Worm (Caenorhabditis elegans): Measurements from ENCODE around the gene best-20.

Gene best-20

ce11 chrIV:3755921-3756320 lies at the start of gene best-20:
TSS of gene best-20 (plus strand) at chrIV:3756221.
- TF ChIP-seq dao-5 (tag; optimal IDR thresholded peaks at IDR 0.05) (no peak), W03F9.2 (tag; optimal IDR thresholded peaks at IDR 0.05) (no peak), him-1 (tag; optimal IDR thresholded peaks at IDR 0.05) (no peak)

ce11 chrIV:3709200-3709599 lies 46.8 kb upstream of the best-20 start, which contains the start of gene Y37E11AL.1:
TSS of gene Y37E11AL.1 (plus strand) at chrIV:3709500.
- TF ChIP-seq W03F9.2 (tag; optimal IDR thresholded peaks at IDR 0.05) = no peak
- TF ChIP-seq him-1 (tag; optimal IDR thresholded peaks at IDR 0.05) = no peak
- TF ChIP-seq dao-5 (tag; optimal IDR thresholded peaks at IDR 0.05) = no peak

ce11 chrIV:3710737-3711136 lies 45.3 kb upstream of the best-20 start:
- no peak for TF ChIP-seq dao-5 (tag; optimal IDR thresholded peaks at IDR 0.05)
- TF ChIP-seq him-1 (tag; optimal IDR thresholded peaks at IDR 0.05) = no peak
- TF ChIP-seq W03F9.2 (tag; optimal IDR thresholded peaks at IDR 0.05) = no peak

ce11 chrIV:3719057-3719456 lies 37.0 kb upstream of the best-20 start, which contains the start of gene Y37E11AM.3:
TSS of gene Y37E11AM.3 (minus strand) at chrIV:3719157.
- TF ChIP-seq him-1 (tag; optimal IDR thresholded peaks at IDR 0.05) (no peak), W03F9.2 (tag; optimal IDR thresholded peaks at IDR 0.05) (no peak), dao-5 (tag; optimal IDR thresholded peaks at IDR 0.05) (no peak)

- TF ChIP-seq him-1 (tag; optimal IDR thresholded peaks at IDR 0.05) (no peak), dao-5 (tag; optimal IDR thresholded peaks at IDR 0.05) (no peak), W03F9.2 (tag; optimal IDR thresholded peaks at IDR 0.05) (no peak)
These were observed 35.4 kb upstream of the best-20 start for ce11 chrIV:3720644-3721043.

- TF ChIP-seq W03F9.2 (tag; optimal IDR thresholded peaks at IDR 0.05) (no peak), him-1 (tag; optimal IDR thresholded peaks at IDR 0.05) (no peak), dao-5 (tag; optimal IDR thresholded peaks at IDR 0.05) (no peak)
These were observed 34.0 kb upstream of the best-20 start for ce11 chrIV:3721973-3722372.

- TF ChIP-seq W03F9.2 (tag; optimal IDR thresholded peaks at IDR 0.05) (no peak), dao-5 (tag; optimal IDR thresholded peaks at IDR 0.05) (no peak), him-1 (tag; optimal IDR thresholded peaks at IDR 0.05) (no peak)
These were observed 33.3 kb upstream of the best-20 start, which contains the start of gene Y37E11AM.4 for ce11 chrIV:3722690-3723089. TSS of gene Y37E11AM.4 (minus strand) at chrIV:3722790.

ce11 chrIV:3725361-3725760 lies 30.7 kb upstream of the best-20 start, which contains the start of gene Y37E11AM.2:
TSS of gene Y37E11AM.2 (minus strand) at chrIV:3725461.
- TF ChIP-seq dao-5 (tag; optimal IDR thresholded peaks at IDR 0.05) = no peak
- TF ChIP-seq him-1 (tag; optimal IDR thresholded peaks at IDR 0.05) = no peak
- no peak for TF ChIP-seq W03F9.2 (tag; optimal IDR thresholded peaks at IDR 0.05)

ce11 chrIV:3725845-3726244 lies 30.2 kb upstream of the best-20 start, which contains the start of gene smgl-2:
TSS of gene smgl-2 (plus strand) at chrIV:3726164.
- TF ChIP-seq W03F9.2 (tag; optimal IDR thresholded peaks at IDR 0.05) = peak; percentile 83
- TF ChIP-seq dao-5 (tag; optimal IDR thresholded peaks at IDR 0.05) = no peak

- TF ChIP-seq dao-5 (tag; optimal IDR thresholded peaks at IDR 0.05) = no peak
- no peak for TF ChIP-seq W03F9.2 (tag; optimal IDR thresholded peaks at IDR 0.05)
- TF ChIP-seq him-1 (tag; optimal IDR thresholded peaks at IDR 0.05) = no peak
These were observed 24.6 kb upstream of the best-20 start for ce11 chrIV:3731430-3731829.

- TF ChIP-seq him-1 (tag; optimal IDR thresholded peaks at IDR 0.05) (no peak), dao-5 (tag; optimal IDR thresholded peaks at IDR 0.05) (no peak), W03F9.2 (tag; optimal IDR thresholded peaks at IDR 0.05) (no peak)
These were observed 22.7 kb upstream of the best-20 start for ce11 chrIV:3733287-3733686.

- no peak for TF ChIP-seq W03F9.2 (tag; optimal IDR thresholded peaks at IDR 0.05)
- no peak for TF ChIP-seq him-1 (tag; optimal IDR thresholded peaks at IDR 0.05)
- no peak for TF ChIP-seq dao-5 (tag; optimal IDR thresholded peaks at IDR 0.05)
These were observed 19.8 kb upstream of the best-20 start for ce11 chrIV:3736244-3736643.

- TF ChIP-seq dao-5 (tag; optimal IDR thresholded peaks at IDR 0.05) = no peak
- no peak for TF ChIP-seq W03F9.2 (tag; optimal IDR thresholded peaks at IDR 0.05)
- no peak for TF ChIP-seq him-1 (tag; optimal IDR thresholded peaks at IDR 0.05)
These were observed 17.2 kb upstream of the best-20 start, which contains the start of gene nape-2 for ce11 chrIV:3738655-3739403. TSS of gene nape-2 (minus strand) at chrIV:3738925.

ce11 chrIV:3740830-3741477 lies 15.1 kb upstream of the best-20 start, which contains the start of gene nape-1:
TSS of gene nape-1 (minus strand) at chrIV:3740880.
- TF ChIP-seq W03F9.2 (tag; optimal IDR thresholded peaks at IDR 0.05) (peak; percentile 18), him-1 (tag; optimal IDR thresholded peaks at IDR 0.05) (no peak)

Data from whole organism, L4/young adult.